Fruit fly (Drosophila melanogaster) whole organism, adult: ENCODE data around the gene mgl.
A peak's percentile ranks its signal among the peaks of the same experiment; 100 is the strongest.

Experiments
- CG11617 ChIP-seq: fragments of 200-800 bp; sonication (Bioruptor generic); optimal IDR thresholded peaks from 2 replicates; lab custom pipeline; 2017; ENCODE audit warnings: mild to moderate bottlenecking, missing biosample characterization, missing genetic modification reagents, missing genetic modification characterization
- CG12768 ChIP-seq: fragments of 200-800 bp; sonication (Bioruptor generic); optimal IDR thresholded peaks from 2 replicates; lab custom pipeline; 2017; ENCODE audit warnings: missing biosample characterization, missing genetic modification characterization, mild to moderate bottlenecking, moderate library complexity, missing genetic modification reagents
- CG14711 ChIP-seq: fragments of 200-800 bp; sonication (Bioruptor generic); optimal IDR thresholded peaks from 2 replicates; lab custom pipeline; 2018; ENCODE audit warnings: missing biosample characterization, mild to moderate bottlenecking, missing genetic modification characterization, moderate library complexity
- CG1620 ChIP-seq: fragments of 200-800 bp; sonication (Bioruptor generic); optimal IDR thresholded peaks from 2 replicates; lab custom pipeline; 2016; ENCODE audit warnings: missing biosample characterization, missing genetic modification characterization
- CG33017 ChIP-seq: fragments of 200-800 bp; sonication (Bioruptor generic); optimal IDR thresholded peaks from 2 replicates; lab custom pipeline; 2018; ENCODE audit warnings: missing biosample characterization, mild to moderate bottlenecking, missing genetic modification characterization, moderate library complexity
- CG5204 ChIP-seq: fragments of 200-800 bp; sonication (Bioruptor generic); optimal IDR thresholded peaks from 2 replicates; lab custom pipeline; 2016; ENCODE audit warnings: missing biosample characterization, missing genetic modification characterization
- CG7045 ChIP-seq: fragments of 200-800 bp; sonication (Bioruptor generic); optimal IDR thresholded peaks from 2 replicates; lab custom pipeline; 2017; ENCODE audit warnings: missing biosample characterization, mild to moderate bottlenecking, missing genetic modification characterization
- CG7101 ChIP-seq: fragments of 200-800 bp; sonication (Bioruptor generic); optimal IDR thresholded peaks from 2 replicates; lab custom pipeline; 2018; ENCODE audit warnings: missing biosample characterization, mild to moderate bottlenecking, missing genetic modification characterization, moderate library complexity
- Clk ChIP-seq: fragments of 200-800 bp; sonication (Bioruptor generic); optimal IDR thresholded peaks from 2 replicates; lab custom pipeline; 2017; ENCODE audit warnings: missing biosample characterization, missing genetic modification characterization
- Crg-1 ChIP-seq: fragments of 200-800 bp; sonication (Bioruptor generic); optimal IDR thresholded peaks from 2 replicates; lab custom pipeline; 2016; ENCODE audit warnings: missing biosample characterization, missing genetic modification characterization
- Hr96 ChIP-seq: fragments of 200-800 bp; sonication (Bioruptor generic); optimal IDR thresholded peaks from 2 replicates; lab custom pipeline; 2016; ENCODE audit warnings: missing biosample characterization, missing genetic modification characterization
- Mnt ChIP-seq: fragments of 200-800 bp; sonication (Bioruptor generic); optimal IDR thresholded peaks from 2 replicates; lab custom pipeline; 2016; ENCODE audit warnings: missing biosample characterization, mild to moderate bottlenecking, missing genetic modification characterization
- bab1 ChIP-seq: fragments of 200-800 bp; sonication (Bioruptor generic); optimal IDR thresholded peaks from 3 replicates; lab custom pipeline; 2019; ENCODE audit warnings: missing biosample characterization, mild to moderate bottlenecking, missing genetic modification characterization, moderate library complexity
- cic ChIP-seq: fragments of 200-800 bp; sonication (Bioruptor generic); optimal IDR thresholded peaks from 2 replicates; lab custom pipeline; 2017; ENCODE audit warnings: missing biosample characterization, mild to moderate bottlenecking, missing genetic modification characterization, moderate library complexity
- cnc ChIP-seq, 2 experiments: fragments of >200 bp; optimal IDR thresholded peaks; 2 replicates each; lab custom pipeline; 2017
- kay ChIP-seq: fragments of 200-800 bp; sonication (Bioruptor generic); peaks from one replicate; lab custom pipeline; 2016; ENCODE audit warnings: missing biosample characterization, missing genetic modification characterization, borderline replicate concordance
- ovo ChIP-seq: fragments of 200-800 bp; sonication (Bioruptor generic); optimal IDR thresholded peaks from 2 replicates; lab custom pipeline; 2016; ENCODE audit warnings: missing biosample characterization, missing genetic modification characterization
- pad ChIP-seq: fragments of 200-800 bp; sonication (Bioruptor generic); optimal IDR thresholded peaks from 3 replicates; lab custom pipeline; 2017; ENCODE audit warnings: missing biosample characterization, missing genetic modification characterization, mild to moderate bottlenecking, moderate library complexity, missing genetic modification reagents
- tj ChIP-seq: fragments of 200-800 bp; sonication (Bioruptor generic); optimal IDR thresholded peaks from 3 replicates; lab custom pipeline; 2017; ENCODE audit warnings: missing biosample characterization, mild to moderate bottlenecking, missing genetic modification characterization, moderate library complexity
- toe ChIP-seq: fragments of 200-800 bp; sonication (Bioruptor generic); optimal IDR thresholded peaks from 2 replicates; lab custom pipeline; 2016; ENCODE audit warnings: missing biosample characterization, missing genetic modification characterization

Gene mgl

DNA sequence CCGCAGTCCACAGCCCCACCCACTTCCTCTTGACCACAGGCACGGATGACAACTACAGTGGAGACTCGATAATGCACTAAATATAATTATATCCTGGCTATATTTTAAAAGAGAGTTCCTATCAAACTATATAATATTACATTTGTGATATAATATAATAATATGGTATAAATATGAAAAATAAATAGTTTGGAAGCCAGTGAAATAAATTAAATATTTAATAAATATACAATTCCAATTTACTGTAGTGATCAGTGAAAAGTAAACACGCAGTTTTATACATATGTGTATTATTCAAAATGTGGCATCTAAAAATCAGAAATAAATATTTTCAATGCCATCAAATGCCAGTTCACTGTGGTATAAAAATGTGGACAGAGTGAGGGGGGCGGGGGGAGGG, 43.5 kb downstream of the mgl start:
- TF ChIP-seq toe (no peak), CG7101 (tag; lab: Kevin White, UChicago) (no peak), cic (no peak), Mnt (GFP tag; lab: Kevin White, UChicago) (no peak), CG33017 (tag; lab: Kevin White, UChicago) (no peak), Hr96 (GFP tag; lab: Kevin White, UChicago) (no peak), CG5204 (GFP tag; lab: Kevin White, UChicago) (no peak), kay (GFP tag; lab: Kevin White, UChicago) (no peak)

DNA sequence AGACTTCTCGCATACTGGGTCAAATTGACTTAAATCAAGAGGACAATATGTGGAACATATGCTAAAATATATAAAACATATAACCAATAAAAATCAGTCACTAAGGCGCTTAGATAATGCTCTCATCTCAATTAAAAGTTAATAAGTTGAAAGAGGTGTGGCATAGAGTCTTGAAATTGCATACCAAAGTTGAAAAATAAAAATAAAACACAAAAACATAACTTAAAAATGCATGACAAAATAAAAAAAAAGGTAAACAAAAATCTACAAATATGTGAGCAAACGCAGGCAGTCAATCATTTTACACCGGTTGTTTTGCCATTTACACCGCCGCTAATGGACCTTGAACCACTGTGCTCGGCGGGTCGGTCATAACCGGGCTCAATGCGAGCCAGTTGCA, 53.8 kb downstream of the mgl start, which contains the start of gene CG44815:
TSS of gene CG44815 (minus strand) at position 51 of the 400 bp plus-strand sequence.
- no peak for TF ChIP-seq cnc (optimal IDR thresholded peaks at IDR 0.05; lab: Kevin White, UChicago)
- no peak for TF ChIP-seq Clk (GFP tag; lab: Kevin White, UChicago)
- TF ChIP-seq bab1 (GFP tag; lab: Kevin White, UChicago): no peak

DNA sequence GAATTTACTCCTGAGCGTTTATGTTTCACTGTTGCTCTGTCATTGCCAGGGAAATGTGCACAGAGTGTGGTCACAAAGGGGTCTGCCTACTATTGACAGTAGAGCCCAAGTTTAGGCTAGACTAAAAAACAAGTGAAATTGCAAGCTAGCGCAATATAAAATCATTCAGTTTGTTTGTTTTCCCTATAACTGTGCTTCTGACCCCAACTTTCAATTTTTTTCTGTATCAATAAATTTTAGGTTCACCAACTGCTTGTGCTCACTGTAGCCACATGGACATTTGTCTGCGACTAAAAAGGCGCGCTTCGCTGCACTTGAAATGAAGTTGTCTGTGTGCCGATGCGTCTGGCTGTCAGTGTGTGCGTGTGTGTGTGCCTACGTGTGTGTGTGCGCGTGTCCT, 59.4 kb downstream of the mgl start:
- TF ChIP-seq cic: no peak
- TF ChIP-seq Crg-1 (GFP tag; lab: Kevin White, UChicago): no peak
- TF ChIP-seq ovo: no peak
- TF ChIP-seq CG14711 (tag; lab: Kevin White, UChicago): no peak
- TF ChIP-seq tj (GFP tag; lab: Kevin White, UChicago): no peak
- TF ChIP-seq CG7101 (tag; lab: Kevin White, UChicago): no peak
- no peak for TF ChIP-seq pad (GFP tag; lab: Kevin White, UChicago)
- no peak for TF ChIP-seq CG33017 (tag; lab: Kevin White, UChicago)
- TF ChIP-seq CG1620: no peak
- TF ChIP-seq cnc (optimal IDR thresholded peaks at IDR 0.05; lab: Kevin White, UChicago): no peak
- TF ChIP-seq bab1 (GFP tag; lab: Kevin White, UChicago): no peak
- no peak for TF ChIP-seq Hr96 (GFP tag; lab: Kevin White, UChicago)
- TF ChIP-seq CG11617 (GFP tag; lab: Kevin White, UChicago): no peak
- no peak for TF ChIP-seq Clk (GFP tag; lab: Kevin White, UChicago)
- TF ChIP-seq toe: no peak
- no peak for TF ChIP-seq CG12768 (GFP tag; lab: Kevin White, UChicago)
- TF ChIP-seq CG5204 (GFP tag; lab: Kevin White, UChicago): no peak
- no peak for TF ChIP-seq kay (GFP tag; lab: Kevin White, UChicago)
- no peak for TF ChIP-seq CG7045 (GFP tag; lab: Kevin White, UChicago)

DNA sequence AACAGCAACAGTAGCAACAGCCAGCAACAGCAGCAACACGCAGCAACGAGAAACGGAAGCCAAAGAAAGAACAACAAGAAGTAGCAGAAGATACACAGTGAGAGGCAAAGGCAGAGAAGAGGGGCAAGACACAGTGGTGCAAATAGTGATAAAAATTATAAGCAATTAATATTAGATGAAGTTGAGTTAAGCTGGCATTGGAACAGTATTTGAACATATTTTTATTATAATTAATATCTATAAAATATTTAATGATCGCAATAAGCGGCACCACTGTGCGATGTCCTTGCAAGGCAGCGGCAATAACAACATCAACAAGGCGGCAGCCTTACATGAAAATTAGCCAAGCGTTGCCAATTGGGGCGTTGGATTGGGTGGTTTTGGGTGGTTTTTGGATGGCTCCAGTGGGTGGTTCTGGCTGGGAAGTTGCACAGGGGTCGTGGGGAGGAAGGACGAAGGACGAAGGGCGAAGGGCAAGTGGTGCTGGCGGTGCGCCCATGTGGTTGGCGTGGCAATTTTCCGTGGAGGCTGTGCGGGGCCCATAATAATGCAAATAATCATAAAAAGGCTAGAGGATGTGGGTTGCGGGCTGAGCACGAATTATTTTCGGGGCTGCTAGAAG, 68.4 kb downstream of the mgl start:
- TF ChIP-seq pad (GFP tag; lab: Kevin White, UChicago) (no peak), Hr96 (GFP tag; lab: Kevin White, UChicago) (no peak), CG7045 (GFP tag; lab: Kevin White, UChicago) (no peak), Clk (GFP tag; lab: Kevin White, UChicago) (no peak), kay (GFP tag; lab: Kevin White, UChicago) (no peak), bab1 (GFP tag; lab: Kevin White, UChicago) (no peak), CG33017 (tag; lab: Kevin White, UChicago) (no peak)

DNA sequence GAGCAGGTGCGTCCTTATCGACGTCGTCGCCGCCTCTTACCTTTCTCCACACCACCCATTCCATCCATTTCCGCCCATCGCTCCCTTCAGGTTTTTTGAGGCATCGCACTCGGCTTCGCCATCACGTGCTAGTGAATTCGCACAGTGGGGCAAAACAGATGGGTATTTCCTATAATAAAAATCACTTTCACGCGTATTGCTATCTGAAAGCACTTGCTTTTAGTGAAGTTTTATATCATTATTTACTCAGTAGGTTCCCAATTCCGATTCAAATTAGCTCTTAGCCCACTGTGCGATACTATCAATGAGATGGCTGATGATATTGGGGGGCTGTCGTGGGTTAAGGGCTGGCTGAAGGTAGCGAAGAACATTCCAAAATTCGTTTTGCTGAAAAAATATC, 83.9 kb downstream of the mgl start:
- TF ChIP-seq Hr96 (GFP tag; lab: Kevin White, UChicago) (no peak), bab1 (GFP tag; lab: Kevin White, UChicago) (no peak), Clk (GFP tag; lab: Kevin White, UChicago) (no peak), tj (GFP tag; lab: Kevin White, UChicago) (no peak)

DNA sequence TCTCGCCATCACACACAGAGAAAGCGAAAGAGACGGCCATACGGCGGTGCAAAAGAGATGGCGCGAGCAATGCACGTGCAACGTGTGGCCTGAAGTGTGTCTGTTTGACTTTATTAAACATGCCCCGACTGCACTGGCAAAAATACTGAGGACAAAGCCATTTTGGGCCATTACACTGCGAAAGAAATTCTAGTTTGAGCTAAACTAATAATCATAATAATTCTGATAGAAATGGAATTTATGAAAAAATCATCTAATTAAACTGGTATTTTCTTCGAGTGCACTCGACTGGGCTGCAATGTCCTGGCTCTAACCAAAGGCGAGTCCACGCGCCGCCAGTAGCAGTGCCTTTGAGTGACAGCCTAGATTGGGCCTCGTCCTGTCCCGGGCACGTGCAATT, 98.9 kb downstream of the mgl start:
- no peak for TF ChIP-seq tj (GFP tag; lab: Kevin White, UChicago)
- TF ChIP-seq Hr96 (GFP tag; lab: Kevin White, UChicago): peak; percentile 22

DNA sequence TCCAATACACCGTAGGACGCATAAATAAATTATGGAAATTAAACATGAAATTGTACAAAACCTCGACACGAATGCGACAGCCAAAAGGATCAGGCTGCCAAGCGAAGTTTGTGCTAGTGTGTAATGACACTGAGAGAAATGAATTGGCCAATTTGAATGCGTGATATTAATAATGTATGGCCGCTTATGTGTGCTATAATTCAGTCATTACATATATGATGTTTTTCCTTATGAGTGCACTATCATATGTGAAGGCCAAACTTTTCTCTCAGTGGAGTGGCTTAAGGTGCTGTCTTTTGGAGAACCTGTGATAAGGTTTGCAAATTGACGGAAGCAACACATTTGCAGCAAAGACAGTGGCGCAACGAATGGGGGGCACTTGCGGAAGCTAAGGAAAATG, 100.1 kb downstream of the mgl start:
- TF ChIP-seq bab1 (GFP tag; lab: Kevin White, UChicago) (no peak), CG7045 (GFP tag; lab: Kevin White, UChicago) (peak; percentile 21), CG5204 (GFP tag; lab: Kevin White, UChicago) (peak; percentile 19)

DNA sequence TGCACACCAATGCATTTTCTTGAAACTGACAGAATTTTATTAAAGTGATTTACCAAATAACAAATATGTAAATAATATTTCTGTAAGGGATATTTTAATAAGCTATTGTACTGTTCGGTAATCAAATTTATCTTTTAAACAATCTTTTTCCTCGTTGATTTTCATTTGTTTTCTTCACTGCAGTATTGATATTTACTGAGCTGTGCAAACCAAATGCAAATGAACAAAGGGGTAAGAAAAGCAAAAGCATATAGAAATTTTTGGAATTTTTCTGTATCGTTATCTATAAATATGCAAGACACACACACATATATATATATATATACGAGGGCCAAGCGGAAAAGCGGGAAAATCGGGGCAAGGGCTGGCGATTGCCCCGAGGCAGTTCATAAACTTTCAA, 105.0 kb downstream of the mgl start:
- peak; percentile 45 for TF ChIP-seq CG11617 (GFP tag; lab: Kevin White, UChicago)
- peak; percentile 1 for TF ChIP-seq pad (GFP tag; lab: Kevin White, UChicago)
- peak; percentile 78 for TF ChIP-seq CG7101 (tag; lab: Kevin White, UChicago)
- peak; percentile 12 for TF ChIP-seq Mnt (GFP tag; lab: Kevin White, UChicago)
- no peak for TF ChIP-seq CG14711 (tag; lab: Kevin White, UChicago)
- no peak for TF ChIP-seq CG5204 (GFP tag; lab: Kevin White, UChicago)
- TF ChIP-seq CG1620: peak; percentile 55
- TF ChIP-seq ovo: peak; percentile 82
- TF ChIP-seq Crg-1 (GFP tag; lab: Kevin White, UChicago): peak; percentile 65
